Worm (Caenorhabditis elegans): ENCODE measurements around the gene K08H10.10.

ce11 chrV:9962916-9963315 is 37.9 kb upstream of the K08H10.10 start:
- TF ChIP-seq nhr-237 (tag; optimal IDR thresholded peaks at IDR 0.05): no peak
- TF ChIP-seq ztf-11 (tag; optimal IDR thresholded peaks at IDR 0.05): no peak
